Fruit fly (Drosophila melanogaster) whole organism, wandering third instar larva: ENCODE data around the gene TbCMF46.

Experiments
- Abd-B ChIP-seq: fragments of >200 bp; optimal IDR thresholded peaks from 2 replicates; lab custom pipeline; 2017; ENCODE audit warnings: missing biosample characterization, missing genetic modification characterization
- CG32264 ChIP-seq: fragments of 200-800 bp; sonication (Bioruptor generic); optimal IDR thresholded peaks from 2 replicates; lab custom pipeline; 2016; ENCODE audit warnings: missing biosample characterization, missing genetic modification characterization
- CG9705 ChIP-seq: fragments of 200-800 bp; sonication (Bioruptor generic); optimal IDR thresholded peaks from 2 replicates; lab custom pipeline; 2018; ENCODE audit warnings: missing biosample characterization, mild to moderate bottlenecking, missing genetic modification characterization
- CrebA ChIP-seq: fragments of 200-800 bp; sonication (Bioruptor generic); optimal IDR thresholded peaks from 2 replicates; lab custom pipeline; 2016; ENCODE audit warnings: missing biosample characterization, mild to moderate bottlenecking, missing genetic modification characterization, borderline replicate concordance
- Dfd ChIP-seq: fragments of >200 bp; optimal IDR thresholded peaks from 2 replicates; lab custom pipeline; 2017; ENCODE audit warnings: missing biosample characterization, missing genetic modification characterization
- Dif ChIP-seq: fragments of 200-275, 200-300 bp; sonication (Bioruptor generic); optimal IDR thresholded peaks from 2 replicates; lab custom pipeline; 2018; ENCODE audit warnings: missing biosample characterization, missing genetic modification characterization; ENCODE audit not compliant: partially characterized antibody
- HLH106 ChIP-seq: fragments of 200-800 bp; optimal IDR thresholded peaks from 3 replicates; lab custom pipeline; 2019; ENCODE audit warnings: missing biosample characterization, mild to moderate bottlenecking, missing genetic modification characterization, moderate library complexity
- Hnf4 ChIP-seq: fragments of 200-800 bp; sonication (Bioruptor generic); optimal IDR thresholded peaks from 2 replicates; lab custom pipeline; 2016; ENCODE audit warnings: missing biosample characterization, mild to moderate bottlenecking, missing genetic modification characterization
- Hr78 ChIP-seq: fragments of >200 bp; optimal IDR thresholded peaks from 2 replicates; lab custom pipeline; 2017; ENCODE audit warnings: missing biosample characterization, missing genetic modification characterization
- Hr83 ChIP-seq: fragments of 200-300 bp; sonication (Bioruptor generic); optimal IDR thresholded peaks from 2 replicates; lab custom pipeline; 2016; ENCODE audit warnings: missing biosample characterization, mild to moderate bottlenecking, missing genetic modification characterization, moderate library complexity; ENCODE audit not compliant: poor library complexity, severe bottlenecking
- Jra ChIP-seq: sonication (Bioruptor generic); optimal IDR thresholded peaks from 2 replicates; lab custom pipeline; 2016; ENCODE audit warnings: missing biosample characterization, missing genetic modification characterization
- Mio ChIP-seq: sonication (Bioruptor generic); optimal IDR thresholded peaks from 2 replicates; lab custom pipeline; 2016; ENCODE audit warnings: missing biosample characterization, missing genetic modification characterization
- Myc ChIP-seq: fragments of >200 bp; optimal IDR thresholded peaks from 2 replicates; lab custom pipeline; 2017
- OdsH ChIP-seq: fragments of 200-800 bp; sonication (Bioruptor generic); optimal IDR thresholded peaks from 2 replicates; lab custom pipeline; 2016; ENCODE audit warnings: missing biosample characterization, mild to moderate bottlenecking, missing genetic modification characterization
- Rel ChIP-seq, 2 experiments: fragments of 200-800 bp; sonication (Bioruptor generic) in 1 of 2; optimal IDR thresholded peaks; 2 replicates in 1 of 2; 3 replicates in 1 of 2; lab custom pipeline; 2016 to 2019; ENCODE audit warnings: mild to moderate bottlenecking in 2 of 2, missing biosample characterization in 2 of 2, missing genetic modification characterization in 2 of 2, moderate library complexity in 1 of 2
- Sp1 ChIP-seq: fragments of 200-800 bp; sonication (Bioruptor generic); optimal IDR thresholded peaks from 3 replicates; lab custom pipeline; 2019; ENCODE audit warnings: missing biosample characterization, mild to moderate bottlenecking, missing genetic modification characterization, moderate library complexity
- Vsx2 ChIP-seq: fragments of 200-300, 225-300 bp; sonication (Bioruptor generic); optimal IDR thresholded peaks from 2 replicates; lab custom pipeline; 2018; ENCODE audit warnings: missing biosample characterization, missing genetic modification characterization; ENCODE audit not compliant: partially characterized antibody
- br ChIP-seq: fragments of 200-800 bp; sonication (Bioruptor generic); optimal IDR thresholded peaks from 2 replicates; lab custom pipeline; 2016; ENCODE audit warnings: missing biosample characterization, missing genetic modification characterization
- dl ChIP-seq, 2 experiments: fragments of 175-275, 200-275 bp in 1 of 2; fragments of 200-275 bp in 1 of 2; sonication (Bioruptor generic); optimal IDR thresholded peaks; lab custom pipeline; 2018; ENCODE audit warnings: mild to moderate bottlenecking in 2 of 2, missing biosample characterization in 2 of 2, missing genetic modification characterization in 2 of 2, moderate library complexity in 2 of 2; ENCODE audit not compliant: partially characterized antibody in 2 of 2, insufficient read depth in 1 of 2
- dmrt93B ChIP-seq: fragments of 200-800 bp; sonication (Bioruptor generic); optimal IDR thresholded peaks from 2 replicates; lab custom pipeline; 2018; ENCODE audit warnings: missing biosample characterization, mild to moderate bottlenecking, missing genetic modification characterization
- dsf ChIP-seq: sonication (Bioruptor generic); optimal IDR thresholded peaks from 2 replicates; lab custom pipeline; 2016; ENCODE audit warnings: missing biosample characterization, missing genetic modification characterization, borderline replicate concordance
- ey ChIP-seq: fragments of 200-800 bp; sonication (Bioruptor generic); optimal IDR thresholded peaks from 2 replicates; lab custom pipeline; 2016; ENCODE audit warnings: missing biosample characterization, missing genetic modification characterization
- foxo ChIP-seq, 2 experiments: fragments of 200-800 bp; sonication (Bioruptor generic); optimal IDR thresholded peaks; 2 replicates in 1 of 2; 3 replicates in 1 of 2; lab custom pipeline; 2016 to 2017; ENCODE audit warnings: missing biosample characterization in 2 of 2, missing genetic modification characterization in 2 of 2
- fru ChIP-seq: fragments of 200-800 bp; sonication (Bioruptor generic); optimal IDR thresholded peaks from 3 replicates; lab custom pipeline; 2016; ENCODE audit warnings: missing biosample characterization, mild to moderate bottlenecking, missing genetic modification characterization
- lola ChIP-seq: fragments of >200 bp; optimal IDR thresholded peaks from 2 replicates; lab custom pipeline; 2017; ENCODE audit warnings: missing biosample characterization, missing genetic modification characterization
- pan ChIP-seq: fragments of >200 bp; optimal IDR thresholded peaks from 2 replicates; lab custom pipeline; 2017
- psq ChIP-seq: fragments of 200-800 bp; sonication (Bioruptor generic); optimal IDR thresholded peaks from 3 replicates; lab custom pipeline; 2017; ENCODE audit warnings: missing biosample characterization, mild to moderate bottlenecking, missing genetic modification characterization, moderate library complexity
- rgr ChIP-seq: fragments of 200-800 bp; sonication (Bioruptor generic); optimal IDR thresholded peaks from 3 replicates; lab custom pipeline; 2016; ENCODE audit warnings: missing biosample characterization, mild to moderate bottlenecking, missing genetic modification characterization
- sage ChIP-seq: fragments of 200-800 bp; sonication (Bioruptor generic); optimal IDR thresholded peaks from 2 replicates; lab custom pipeline; 2016; ENCODE audit warnings: missing biosample characterization, mild to moderate bottlenecking, missing genetic modification characterization
- sv ChIP-seq: fragments of 200-800 bp; sonication (Bioruptor generic); optimal IDR thresholded peaks from 3 replicates; lab custom pipeline; 2016; ENCODE audit warnings: missing biosample characterization, missing genetic modification characterization
- tai ChIP-seq: sonication (Bioruptor generic); optimal IDR thresholded peaks from 2 replicates; lab custom pipeline; 2016; ENCODE audit warnings: missing biosample characterization, missing genetic modification characterization
- usp ChIP-seq: fragments of >200 bp; optimal IDR thresholded peaks from 2 replicates; lab custom pipeline; 2017; ENCODE audit warnings: missing biosample characterization, missing genetic modification characterization
- woc ChIP-seq: sonication (Bioruptor generic); optimal IDR thresholded peaks from 2 replicates; lab custom pipeline; 2016; ENCODE audit warnings: missing biosample characterization, mild to moderate bottlenecking, missing genetic modification characterization

TbCMF46 gene

dm6 chr2L:9966983-9967737, 42.5 kb upstream of the TbCMF46 start, which contains the start of the genes Dref and RpL13 (continued):
- peak; percentile 88 for TF ChIP-seq OdsH (GFP tag; lab: Kevin White, UChicago)
- TF ChIP-seq Myc (lab: Kevin White, UChicago): peak; percentile 77
- TF ChIP-seq Hr78 (GFP tag; lab: Kevin White, UChicago): no peak
- TF ChIP-seq CG32264 (GFP tag; lab: Kevin White, UChicago): peak; percentile 57
- TF ChIP-seq tai (GFP tag; lab: Kevin White, UChicago): no peak
- TF ChIP-seq Vsx2 (GFP tag; lab: Kevin White, UChicago): no peak
- TF ChIP-seq Rel (GFP tag; optimal IDR thresholded peaks at IDR 0.05; lab: Kevin White, UChicago): no peak
- peak; percentile 80 for TF ChIP-seq Rel (tag; optimal IDR thresholded peaks at IDR 0.05; lab: Kevin White, UChicago)

- TF ChIP-seq CrebA (GFP tag; lab: Kevin White, UChicago): no peak
- TF ChIP-seq ey (GFP tag; lab: Kevin White, UChicago): no peak
- peak in 1 of 2 experiments; percentile 14 for TF ChIP-seq foxo (GFP tag; optimal IDR thresholded peaks at IDR 0.05; lab: Kevin White, UChicago)
- TF ChIP-seq Dfd (GFP tag; lab: Kevin White, UChicago): no peak
- TF ChIP-seq tai (GFP tag; lab: Kevin White, UChicago): no peak
- TF ChIP-seq CG32264 (GFP tag; lab: Kevin White, UChicago): no peak
- no peak for TF ChIP-seq dsf (GFP tag; lab: Kevin White, UChicago)
- no peak for TF ChIP-seq Hnf4
- TF ChIP-seq Hr78 (GFP tag; lab: Kevin White, UChicago): no peak
- TF ChIP-seq CG9705 (GFP tag; lab: Kevin White, UChicago): no peak
- TF ChIP-seq Mio (GFP tag; lab: Kevin White, UChicago): no peak
- no peak for TF ChIP-seq Dif
- TF ChIP-seq Jra (GFP tag; lab: Kevin White, UChicago): no peak
- TF ChIP-seq br (GFP tag; lab: Kevin White, UChicago): no peak
- TF ChIP-seq Sp1 (GFP tag; lab: Kevin White, UChicago): peak; percentile 42
- no peak for TF ChIP-seq fru (GFP tag; lab: Kevin White, UChicago)
- no peak for TF ChIP-seq dl (GFP tag; optimal IDR thresholded peaks at IDR 0.05; lab: Kevin White, UChicago; ENCODE audit: insufficient read depth in 1 of 2, partially characterized antibody in 2 of 2)
- no peak for TF ChIP-seq pan (lab: Kevin White, UChicago)
- TF ChIP-seq sv (GFP tag; lab: Kevin White, UChicago): no peak
- TF ChIP-seq rgr: peak; percentile 61
- TF ChIP-seq Rel (GFP tag; optimal IDR thresholded peaks at IDR 0.05; lab: Kevin White, UChicago): no peak
- no peak for TF ChIP-seq Rel (tag; optimal IDR thresholded peaks at IDR 0.05; lab: Kevin White, UChicago)
- TF ChIP-seq HLH106 (tag; lab: Kevin White, UChicago): peak; percentile 24
- no peak for TF ChIP-seq psq
- no peak for TF ChIP-seq Hr83
- TF ChIP-seq Vsx2 (GFP tag; lab: Kevin White, UChicago): no peak
- TF ChIP-seq woc (GFP tag; lab: Kevin White, UChicago): no peak
- no peak for TF ChIP-seq dmrt93B (GFP tag; lab: Kevin White, UChicago)
- TF ChIP-seq lola (GFP tag; lab: Kevin White, UChicago): no peak
- TF ChIP-seq sage: no peak
- no peak for TF ChIP-seq usp
- TF ChIP-seq Abd-B (GFP tag; lab: Kevin White, UChicago): no peak
Observed at dm6 chr2L:9963603-9964042, 39.0 kb upstream of the TbCMF46 start, which contains the start of gene CG5850. Gene CG5850 (minus strand): TSS chr2L:9963949.

- TF ChIP-seq Hr83: no peak
- no peak for TF ChIP-seq Rel (GFP tag; optimal IDR thresholded peaks at IDR 0.05; lab: Kevin White, UChicago)
- TF ChIP-seq Rel (tag; optimal IDR thresholded peaks at IDR 0.05; lab: Kevin White, UChicago): peak; percentile 82
Observed at dm6 chr2L:9960758-9961157, 36.1 kb upstream of the TbCMF46 start.
